Worm (Caenorhabditis elegans) whole organism, dauer: ENCODE measurements around the gene F54F12.2.

Experiments used
- unc-62 ChIP-seq: sonication (generic microtip); optimal IDR thresholded peaks from 2 replicates; lab custom pipeline; 2017; ENCODE audit warnings: missing biosample characterization, missing genetic modification reagents, missing genetic modification characterization

F54F12.2 gene

DNA sequence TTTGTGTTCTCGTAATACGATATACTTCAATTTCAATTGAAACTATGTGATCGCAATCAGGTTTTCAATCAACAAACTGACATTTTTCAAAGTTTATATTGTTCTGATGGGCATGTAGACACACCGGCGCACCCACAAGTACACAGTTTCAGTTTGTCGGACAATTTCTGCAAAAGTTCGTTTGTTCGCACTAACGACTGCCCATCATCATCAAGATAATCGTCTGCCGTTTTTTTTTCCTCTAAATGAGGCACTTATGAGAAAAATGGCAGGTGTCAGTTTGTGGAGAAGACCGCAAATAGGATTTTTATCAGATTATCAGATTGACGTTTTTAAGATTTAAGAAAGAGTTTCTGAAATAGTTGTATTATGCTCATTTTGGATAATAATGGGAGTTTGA lies 27.0 kb downstream of the F54F12.2 start:
- TF ChIP-seq unc-62 (GFP tag; lab: Kevin White, UChicago): no peak

- TF ChIP-seq unc-62 (GFP tag; lab: Kevin White, UChicago): no peak
Observed at ce11 chrIII:13067884-13068767, 28.3 kb downstream of the F54F12.2 start.

DNA sequence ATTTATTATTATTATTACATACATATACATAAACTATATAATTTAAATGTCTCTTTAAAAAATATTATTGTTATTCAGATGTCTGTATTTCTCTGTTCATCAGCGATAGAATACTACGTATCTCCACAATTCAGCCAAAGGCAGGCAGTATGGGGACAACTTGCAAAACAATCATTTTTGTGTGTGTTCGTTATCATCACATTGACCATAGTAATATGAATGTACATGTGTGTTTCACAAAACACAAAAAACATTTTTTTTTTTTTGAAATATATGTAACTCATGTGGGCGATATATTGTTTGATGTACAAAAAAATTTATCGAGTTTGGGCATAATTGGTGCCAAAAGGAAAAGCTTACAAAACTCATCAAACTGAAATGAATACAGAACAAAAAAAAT lies 29.6 kb downstream of the F54F12.2 start:
- no peak for TF ChIP-seq unc-62 (GFP tag; lab: Kevin White, UChicago)

DNA sequence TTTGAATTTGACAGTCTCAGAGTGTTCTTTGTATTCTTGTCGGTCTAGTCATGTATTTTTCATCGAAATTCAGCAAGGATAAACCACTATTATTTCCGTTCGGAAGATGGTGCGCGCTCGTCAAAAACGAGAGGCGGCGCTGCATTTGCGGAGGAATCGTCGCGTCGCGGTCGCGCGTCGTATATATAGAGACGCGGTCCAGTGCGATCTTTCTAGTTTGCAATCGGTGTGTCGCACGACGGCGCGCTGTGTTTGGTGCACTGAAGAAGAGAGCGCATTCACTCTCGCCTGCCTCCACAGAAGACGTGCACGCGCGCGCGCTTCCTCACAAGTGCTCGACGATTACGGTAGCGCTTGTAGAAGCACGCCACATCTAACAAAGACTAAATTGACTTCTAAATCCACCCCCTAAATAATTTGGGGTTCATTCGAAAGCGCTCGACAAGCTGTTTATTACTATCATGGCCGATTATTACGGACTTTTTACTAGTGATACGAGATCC lies 30.8 kb downstream of the F54F12.2 start, which contains the start of gene Y39E4B.6:
Gene Y39E4B.6, plus strand, starts transcription at position 209 of the 503 bp plus-strand sequence.
- TF ChIP-seq unc-62 (GFP tag; lab: Kevin White, UChicago): no peak

DNA sequence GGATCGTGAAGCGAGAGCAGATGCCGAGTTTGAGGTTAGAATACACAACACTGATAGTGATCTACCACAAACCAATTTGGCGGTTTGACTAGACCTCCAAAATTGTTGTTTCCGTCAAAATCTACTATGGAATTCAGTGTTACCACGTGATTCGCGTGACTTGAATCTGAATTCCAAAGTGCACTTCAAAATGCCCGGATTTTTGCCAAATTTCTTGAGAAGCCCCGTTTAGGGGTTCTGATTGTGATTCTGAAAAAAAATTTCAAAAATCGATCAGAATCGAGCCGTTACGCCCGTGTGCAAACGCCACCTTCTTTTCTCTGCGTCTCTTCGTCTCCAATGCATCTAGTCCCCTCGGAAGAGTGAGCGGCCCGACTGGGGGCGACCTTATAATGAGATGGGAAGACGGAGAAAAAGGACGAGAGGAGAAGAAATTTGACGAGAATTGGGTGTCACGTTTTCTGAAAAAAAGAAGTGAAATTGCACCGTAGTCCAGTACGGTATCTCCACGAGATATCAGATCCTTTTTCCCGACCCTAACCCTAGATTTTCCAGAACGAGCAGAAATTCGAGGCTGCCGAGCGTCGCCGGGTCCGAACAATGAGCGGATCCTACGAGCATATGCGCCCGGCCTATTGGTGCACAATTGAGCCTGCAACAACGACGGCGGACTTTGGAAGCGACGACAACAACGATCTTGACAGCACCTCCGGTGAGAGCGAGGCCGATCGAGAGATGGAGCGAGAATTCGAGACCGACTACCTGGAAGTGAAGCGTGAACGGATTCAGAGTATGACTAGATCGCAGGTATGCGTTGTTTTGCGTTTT lies 31.8 kb downstream of the F54F12.2 start:
- no peak for TF ChIP-seq unc-62 (GFP tag; lab: Kevin White, UChicago)

ce11 chrIII:13087437-13087836 lies 47.6 kb downstream of the F54F12.2 start:
- no peak for TF ChIP-seq unc-62 (GFP tag; lab: Kevin White, UChicago)

DNA sequence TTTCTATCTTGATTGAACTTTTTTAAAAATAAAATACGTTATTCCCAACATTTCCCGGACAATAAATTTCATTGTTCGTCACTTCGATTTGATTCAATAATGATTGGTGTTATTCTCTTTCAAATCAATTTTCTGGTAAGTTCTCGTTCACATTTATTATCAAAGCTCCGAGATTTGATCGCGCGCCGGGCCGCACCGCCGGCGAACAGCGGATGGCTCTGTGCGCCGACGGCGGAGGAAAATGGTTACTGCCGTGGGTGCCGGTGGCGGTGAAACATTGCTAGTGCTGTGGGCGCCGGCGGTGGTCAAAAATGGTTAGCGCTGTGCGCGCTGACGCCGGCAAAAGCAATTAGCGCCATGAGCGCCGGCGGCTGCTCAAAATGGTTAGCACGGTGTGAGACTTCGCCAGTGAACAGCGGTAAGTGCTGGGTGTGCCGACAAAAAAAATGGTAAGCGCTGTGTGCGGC lies 51.3 kb downstream of the F54F12.2 start, which contains the start of gene Y39E4B.13:
Gene Y39E4B.13, plus strand, starts transcription at position 51 of the 467 bp plus-strand sequence.
- TF ChIP-seq unc-62 (GFP tag; lab: Kevin White, UChicago): no peak

ce11 chrIII:13092352-13092751 lies 52.5 kb downstream of the F54F12.2 start:
- TF ChIP-seq unc-62 (GFP tag; lab: Kevin White, UChicago): no peak
